Fruit fly (Drosophila melanogaster): ENCODE measurements around the gene shep.

shep gene

dm6 chr3L:5186807-5187571 lies 90.8 kb downstream of the shep start (continued):
- TF ChIP-seq CG33213 (GFP tag; optimal IDR thresholded peaks at IDR 0.05) (peak; percentile 68), CG4854 (GFP tag; optimal IDR thresholded peaks at IDR 0.05) (peak; percentile 85), pho (GFP tag; optimal IDR thresholded peaks at IDR 0.05) (peak; percentile 73), CG10979 (tag; optimal IDR thresholded peaks at IDR 0.05) (peak; percentile 93), CG16813 (GFP tag; IDR thresholded peaks at IDR 0.05; ENCODE audit: partially characterized antibody) (no peak), dan (GFP tag; IDR thresholded peaks at IDR 0.05) (no peak; the same call in 1 of the 2 replicates), repo (GFP tag; optimal IDR thresholded peaks at IDR 0.05) (peak; percentile 80), row (GFP tag; IDR thresholded peaks at IDR 0.05) (peak; percentile 89), Dad (GFP tag; optimal IDR thresholded peaks at IDR 0.05) (peak; percentile 73), psq (GFP tag; optimal IDR thresholded peaks at IDR 0.05) (peak; percentile 60), crol (GFP tag; IDR thresholded peaks at IDR 0.05) (peak; percentile 89), bbx (GFP tag; IDR thresholded peaks at IDR 0.05; ENCODE audit: partially characterized antibody) (no peak), sc (optimal IDR thresholded peaks at IDR 0.05) (no peak), sc (GFP tag; optimal IDR thresholded peaks at IDR 0.05) (peak; percentile 82), Ets65A (GFP tag) (peak; percentile 98), ham (GFP tag; IDR thresholded peaks at IDR 0.05) (peak; percentile 60; the same call in 1 of the 2 replicates), bcd (GFP tag; optimal IDR thresholded peaks at IDR 0.05) (peak; percentile 89), hkb (optimal IDR thresholded peaks at IDR 0.05) (no peak), hkb (GFP tag; IDR thresholded peaks at IDR 0.05) (peak; percentile 95), mirr (GFP tag; optimal IDR thresholded peaks at IDR 0.05) (no peak), CG2120 (GFP tag; optimal IDR thresholded peaks at IDR 0.05) (peak; percentile 88), ssp (GFP tag; IDR thresholded peaks at IDR 0.05) (peak; percentile 55; the same call in 1 of the 2 replicates), CG17802 (tag; optimal IDR thresholded peaks at IDR 0.05) (peak; percentile 78), CG3838 (GFP tag; optimal IDR thresholded peaks at IDR 0.05) (peak; percentile 36), CG10431 (GFP tag; optimal IDR thresholded peaks at IDR 0.05) (peak; percentile 59), GATAe (GFP tag; conservative IDR thresholded peaks at IDR 0.05) (peak; percentile 47; the same call in 1 of the 2 replicates), Trl (optimal IDR thresholded peaks at IDR 0.05) (peak in 1 of 2 experiments; percentile 8), Trl (GFP tag; optimal IDR thresholded peaks at IDR 0.05) (peak; percentile 88), Xrp1 (GFP tag; IDR thresholded peaks at IDR 0.05) (peak; percentile 95), sqz (GFP tag; optimal IDR thresholded peaks at IDR 0.05) (peak; percentile 94), mam (GFP tag; optimal IDR thresholded peaks at IDR 0.05) (peak; percentile 87), bsh (GFP tag; optimal IDR thresholded peaks at IDR 0.05) (peak; percentile 88 to 95), shn (GFP tag; optimal IDR thresholded peaks at IDR 0.05) (peak; percentile 81), gt (GFP tag; IDR thresholded peaks at IDR 0.05) (peak; percentile 76), cato (GFP tag; optimal IDR thresholded peaks at IDR 0.05; ENCODE audit: borderline replicate concordance) (peak; percentile 87), Sox102F (GFP tag; optimal IDR thresholded peaks at IDR 0.05) (peak; percentile 92), Chrac-16 (GFP tag; optimal IDR thresholded peaks at IDR 0.05) (peak; percentile 85), CG5953 (GFP tag; IDR thresholded peaks at IDR 0.05) (peak; percentile 82), tna (GFP tag; IDR thresholded peaks at IDR 0.05; ENCODE audit: partially characterized antibody) (no peak), pita (GFP tag; optimal IDR thresholded peaks at IDR 0.05) (no peak), Tbp (GFP tag; optimal IDR thresholded peaks at IDR 0.05) (no peak), ttk (GFP tag; IDR thresholded peaks at IDR 0.05) (peak; percentile 91), gsb (GFP tag; IDR thresholded peaks at IDR 0.05) (peak; percentile 78), CG6683 (GFP tag; optimal IDR thresholded peaks at IDR 0.05) (peak; percentile 74), al (GFP tag; IDR thresholded peaks at IDR 0.05) (peak; percentile 74), fd102C (GFP tag; optimal IDR thresholded peaks at IDR 0.05) (peak; percentile 73), CG1792 (GFP tag; optimal IDR thresholded peaks at IDR 0.05) (peak; percentile 77), ci (GFP tag; IDR thresholded peaks at IDR 0.05) (peak; percentile 95), yki (optimal IDR thresholded peaks at IDR 0.05) (peak; percentile 24), Elba2 (GFP tag; optimal IDR thresholded peaks at IDR 0.05) (no peak), CG13894 (tag; optimal IDR thresholded peaks at IDR 0.05) (peak; percentile 54)

Measured in whole organism, embryonic.